Fruit fly (Drosophila melanogaster) whole organism, prepupa: Measurements from ENCODE around the gene Kr-h1.

Source experiments
- Blimp-1 ChIP-seq: fragments of 200-800 bp; sonication (Bioruptor generic); optimal IDR thresholded peaks from 3 replicates; lab custom pipeline; 2017; ENCODE audit warnings: missing biosample characterization, missing genetic modification characterization, mild to moderate bottlenecking, moderate library complexity, missing genetic modification reagents
- CG11294 ChIP-seq: fragments of 200-800 bp; sonication (Bioruptor generic); IDR thresholded peaks from 2 replicates; pipeline ENCODE4 v1.3.6; 2022; ENCODE audit warnings: missing biosample characterization, missing genetic modification characterization
- CG15336 ChIP-seq: fragments of 200-800 bp; sonication (Bioruptor generic); IDR thresholded peaks from 2 replicates; pipeline ENCODE4 v1.3.6; 2022; ENCODE audit warnings: missing biosample characterization, missing genetic modification characterization
- CG32006 ChIP-seq: fragments of 200-800 bp; sonication (Bioruptor generic); optimal IDR thresholded peaks from 3 replicates; lab custom pipeline; 2017; ENCODE audit warnings: missing biosample characterization, mild to moderate bottlenecking, missing genetic modification characterization
- CG4318 ChIP-seq: fragments of 200-800 bp; sonication (Bioruptor generic); optimal IDR thresholded peaks from 3 replicates; lab custom pipeline; 2017; ENCODE audit warnings: missing biosample characterization, mild to moderate bottlenecking, missing genetic modification characterization
- CG8119 ChIP-seq: fragments of 200-800 bp; sonication (Bioruptor generic); IDR thresholded peaks from 3 replicates; pipeline ENCODE4 v1.3.6; 2022; ENCODE audit warnings: missing biosample characterization, missing genetic modification characterization
- Ets96B ChIP-seq: fragments of 200-800 bp; optimal IDR thresholded peaks from 2 replicates; lab custom pipeline; 2019; ENCODE audit warnings: missing biosample characterization, mild to moderate bottlenecking, missing genetic modification characterization, moderate library complexity
- Gug ChIP-seq: fragments of 200-800 bp; sonication (Bioruptor generic); IDR thresholded peaks from 2 replicates; pipeline ENCODE4 v1.3.6; 2022; ENCODE audit warnings: missing biosample characterization, missing genetic modification characterization
- OdsH ChIP-seq: fragments of 200-800 bp; sonication (Bioruptor generic); optimal IDR thresholded peaks from 3 replicates; lab custom pipeline; 2016; ENCODE audit warnings: missing biosample characterization, missing genetic modification characterization
- dac ChIP-seq: fragments of 200-800 bp; sonication (Bioruptor generic); optimal IDR thresholded peaks from 2 replicates; lab custom pipeline; 2017; ENCODE audit warnings: missing biosample characterization, mild to moderate bottlenecking, missing genetic modification characterization
- pdm3 ChIP-seq: fragments of 200-800 bp; sonication (Bioruptor generic); optimal IDR thresholded peaks from 3 replicates; lab custom pipeline; 2016; ENCODE audit warnings: missing biosample characterization, missing genetic modification characterization
- salr ChIP-seq, 2 experiments: fragments of 200-800 bp; sonication (Bioruptor generic); optimal IDR thresholded peaks; 3 replicates each; lab custom pipeline; 2016 to 2018; ENCODE audit warnings: missing biosample characterization in 2 of 2, missing genetic modification characterization in 2 of 2, mild to moderate bottlenecking in 1 of 2

DNA sequence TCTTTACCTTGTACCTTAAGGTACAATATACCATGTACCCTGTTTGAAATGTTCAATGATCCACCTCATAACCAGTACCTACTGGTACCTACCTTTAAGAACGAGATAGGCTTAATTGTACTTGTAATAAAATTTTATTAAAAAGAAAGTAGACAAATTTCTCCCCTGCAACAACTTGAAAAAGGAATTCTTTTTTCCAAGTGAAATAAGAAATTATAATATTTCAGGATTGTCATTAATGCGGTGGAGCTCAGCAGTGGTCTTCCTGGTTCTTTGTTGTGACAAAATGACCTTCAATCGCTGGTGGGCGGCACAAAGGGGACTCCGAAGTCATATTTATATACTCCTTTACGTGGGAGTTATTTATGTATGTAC lies 16.9 kb downstream of the Kr-h1 start:
- no peak for TF ChIP-seq Ets96B (tag; lab: Kevin White, UChicago)
- TF ChIP-seq Blimp-1 (GFP tag; lab: Kevin White, UChicago), result no peak
- no peak for TF ChIP-seq salr (GFP tag; optimal IDR thresholded peaks at IDR 0.05; lab: Kevin White, UChicago)
- no peak for TF ChIP-seq CG32006 (GFP tag; lab: Kevin White, UChicago)
- no peak for TF ChIP-seq CG4318
- no peak for TF ChIP-seq OdsH (GFP tag; lab: Kevin White, UChicago)
- TF ChIP-seq CG8119, result no peak
- TF ChIP-seq CG15336, result no peak
- no peak for TF ChIP-seq pdm3 (GFP tag; lab: Kevin White, UChicago)
- TF ChIP-seq CG11294, result no peak
- no peak for TF ChIP-seq dac
- no peak for TF ChIP-seq Gug
